Worm (Caenorhabditis elegans): ENCODE data around the gene sra-38.

DNA sequence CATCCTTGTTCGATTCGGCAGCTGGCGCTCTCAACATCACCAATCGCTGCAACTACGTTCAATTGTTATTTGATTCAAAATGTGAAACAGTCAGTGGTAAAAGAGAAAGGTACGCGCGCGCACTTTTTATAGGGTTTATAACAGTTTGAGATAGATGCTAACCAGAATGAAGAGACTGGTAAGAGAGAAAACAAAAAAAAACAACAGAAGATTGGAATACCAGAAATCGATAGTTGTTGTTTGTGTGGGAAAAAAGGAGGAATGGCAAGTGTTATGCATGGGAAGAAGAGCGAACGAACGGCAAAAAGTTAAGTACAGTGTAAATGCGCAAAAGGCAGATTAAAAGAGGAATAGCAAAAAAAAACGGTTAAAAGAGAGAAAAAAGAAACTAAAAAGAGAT lies 9.9 kb upstream of the sra-38 start, which contains the start of gene Y26E6A.3:
- TF ChIP-seq somi-1 (GFP tag; optimal IDR thresholded peaks at IDR 0.05) = no peak
- TF ChIP-seq F39B2.1 (GFP tag; IDR thresholded peaks at IDR 0.05) = no peak
- no peak for TF ChIP-seq ztf-6 (GFP tag; IDR thresholded peaks at IDR 0.05)
- TF ChIP-seq ama-1 (optimal IDR thresholded peaks at IDR 0.05) = no peak
- TF ChIP-seq ama-1 (GFP tag; optimal IDR thresholded peaks at IDR 0.05) = no peak
- no peak for TF ChIP-seq aptf-2 (GFP tag; conservative IDR thresholded peaks at IDR 0.05)
- no peak for TF ChIP-seq snpc-3.4 (tag; optimal IDR thresholded peaks at IDR 0.05)
- TF ChIP-seq pha-4 (tag; optimal IDR thresholded peaks at IDR 0.05) = no peak
- no peak for TF ChIP-seq unc-62 (GFP tag; optimal IDR thresholded peaks at IDR 0.05)
- TF ChIP-seq ekl-4 (GFP tag; IDR thresholded peaks at IDR 0.05) = no peak
- no peak for TF ChIP-seq hmg-20 (GFP tag; IDR thresholded peaks at IDR 0.05)
- no peak for TF ChIP-seq cebp-2 (GFP tag; IDR thresholded peaks at IDR 0.05)
- no peak for TF ChIP-seq tbp1 (GFP tag; optimal IDR thresholded peaks at IDR 0.05)

All from whole organism, young adult.